Worm (Caenorhabditis elegans): ENCODE results near the gene hlh-26.

Gene hlh-26

ce11 chrII:5511417-5512353 lies 21.9 kb downstream of the hlh-26 start (continued):
- TF ChIP-seq ztf-28 (GFP tag; IDR thresholded peaks at IDR 0.05) (0 out of 2 replicates have a peak, but pooled peaks have one; percentile 22), lsl-1 (GFP tag; optimal IDR thresholded peaks at IDR 0.05) (peak; percentile 45), lin-35 (GFP tag; optimal IDR thresholded peaks at IDR 0.05) (peak in 1 of 3 experiments; percentile 13)

- no peak for TF ChIP-seq aptf-2 (GFP tag; conservative IDR thresholded peaks at IDR 0.05)
- peak in 1 of 3 experiments; percentile 43 for TF ChIP-seq lin-35 (GFP tag; optimal IDR thresholded peaks at IDR 0.05)
- no peak for TF ChIP-seq F49E8.2 (tag; optimal IDR thresholded peaks at IDR 0.05; ENCODE audit: insufficient read depth)
Measured at ce11 chrII:5505820-5506287, 27.7 kb downstream of the hlh-26 start, which contains the start of gene npp-24. TSS of gene npp-24 (plus strand) at chrII:5505870.

ce11 chrII:5503760-5504159 lies 29.8 kb downstream of the hlh-26 start, which contains the start of gene cyp-44A1:
TSS of gene cyp-44A1 (plus strand) at chrII:5504044.
- TF ChIP-seq ztf-25 (GFP tag; IDR thresholded peaks at IDR 0.05) = no peak
- TF ChIP-seq F39B2.1 (GFP tag; IDR thresholded peaks at IDR 0.05) = no peak
- no peak for TF ChIP-seq atf-7 (tag; optimal IDR thresholded peaks at IDR 0.05)
- no peak for TF ChIP-seq F57A8.1 (GFP tag; optimal IDR thresholded peaks at IDR 0.05)
- no peak for TF ChIP-seq repo-1 (tag; optimal IDR thresholded peaks at IDR 0.05)
- no peak for TF ChIP-seq ekl-4 (GFP tag; IDR thresholded peaks at IDR 0.05)
- no peak for TF ChIP-seq Y53G8AR.9 (GFP tag; conservative IDR thresholded peaks at IDR 0.05)
- TF ChIP-seq sptf-2 (GFP tag; optimal IDR thresholded peaks at IDR 0.05) = no peak
- no peak for TF ChIP-seq K12H6.12 (tag; optimal IDR thresholded peaks at IDR 0.05)
- no peak for TF ChIP-seq F23B12.7 (tag; optimal IDR thresholded peaks at IDR 0.05; ENCODE audit: insufficient read depth)
- TF ChIP-seq F57C9.4 (tag; optimal IDR thresholded peaks at IDR 0.05) = no peak
- no peak for TF ChIP-seq efl-1 (GFP tag; optimal IDR thresholded peaks at IDR 0.05)
- no peak for TF ChIP-seq F55B11.4 (tag; optimal IDR thresholded peaks at IDR 0.05; ENCODE audit: borderline replicate concordance, insufficient read depth)

- TF ChIP-seq unc-130 (GFP tag; optimal IDR thresholded peaks at IDR 0.05) = no peak
- TF ChIP-seq snpc-3.4 (tag; optimal IDR thresholded peaks at IDR 0.05) = peak; percentile 13
- TF ChIP-seq snpc-1.1 (tag; optimal IDR thresholded peaks at IDR 0.05; ENCODE audit: insufficient read depth) = no peak
- peak; percentile 67 for TF ChIP-seq ceh-91 (GFP tag; IDR thresholded peaks at IDR 0.05)
- no peak for TF ChIP-seq ztf-18 (tag; optimal IDR thresholded peaks at IDR 0.05)
- TF ChIP-seq D2030.7 (GFP tag; IDR thresholded peaks at IDR 0.05) = peak; percentile 58; the same call in 1 of the 2 replicates
- peak; percentile 1 for TF ChIP-seq snpc-1.3 (tag; optimal IDR thresholded peaks at IDR 0.05; ENCODE audit: insufficient read depth)
- TF ChIP-seq xnd-1 (tag; optimal IDR thresholded peaks at IDR 0.05) = peak; percentile 70
- TF ChIP-seq attf-6 (GFP tag; IDR thresholded peaks at IDR 0.05) = no peak
- peak; percentile 67 for TF ChIP-seq madf-8 (GFP tag; conservative IDR thresholded peaks at IDR 0.05)
- peak; percentile 88 for TF ChIP-seq F33H1.4 (GFP tag; IDR thresholded peaks at IDR 0.05)
- TF ChIP-seq sea-2 (GFP tag; IDR thresholded peaks at IDR 0.05) = no peak
- peak; percentile 87 for TF ChIP-seq madf-6 (GFP tag; IDR thresholded peaks at IDR 0.05)
- no peak for TF ChIP-seq F57C9.4 (tag; optimal IDR thresholded peaks at IDR 0.05)
- TF ChIP-seq lsl-1 (GFP tag; optimal IDR thresholded peaks at IDR 0.05) = peak; percentile 93
- peak; percentile 22 for TF ChIP-seq snpc-4 (GFP tag; optimal IDR thresholded peaks at IDR 0.05)
- no peak for TF ChIP-seq snpc-4 (tag; optimal IDR thresholded peaks at IDR 0.05)
- 0 out of 2 replicates have a peak, but pooled peaks have one; percentile 8 for TF ChIP-seq hmg-1.2 (GFP tag; IDR thresholded peaks at IDR 0.05)
- peak; percentile 80 for TF ChIP-seq efl-1 (GFP tag; optimal IDR thresholded peaks at IDR 0.05)
- TF ChIP-seq mcd-1 (GFP tag; IDR thresholded peaks at IDR 0.05) = peak; percentile 46; the same call in 1 of the 2 replicates
- TF ChIP-seq lin-35 (GFP tag; optimal IDR thresholded peaks at IDR 0.05) = peak in 1 of 3 experiments; percentile 60
- no peak for TF ChIP-seq nhr-27 (tag; optimal IDR thresholded peaks at IDR 0.05)
- TF ChIP-seq K11D2.4 (GFP tag; IDR thresholded peaks at IDR 0.05) = no peak
Measured at ce11 chrII:5500986-5501657, 32.4 kb downstream of the hlh-26 start, which contains the start of gene F12A10.8. TSS of gene F12A10.8 (minus strand) at chrII:5501064.
